Fruit fly (Drosophila melanogaster) whole organism, prepupa: ENCODE results near the gene CG16978.

Source experiments
- Blimp-1 ChIP-seq: fragments of 200-800 bp; sonication (Bioruptor generic); optimal IDR thresholded peaks from 3 replicates; lab custom pipeline; 2017; ENCODE audit warnings: missing biosample characterization, missing genetic modification characterization, mild to moderate bottlenecking, moderate library complexity, missing genetic modification reagents
- CG10631 ChIP-seq: fragments of 200-800 bp; sonication (Bioruptor generic); optimal IDR thresholded peaks from 2 replicates; lab custom pipeline; 2016; ENCODE audit warnings: missing biosample characterization, missing genetic modification characterization
- CG10669 ChIP-seq: fragments of 200-800 bp; sonication (Bioruptor generic); optimal IDR thresholded peaks from 3 replicates; lab custom pipeline; 2018; ENCODE audit warnings: missing biosample characterization, mild to moderate bottlenecking, missing genetic modification characterization, moderate library complexity
- CG11294 ChIP-seq: fragments of 200-800 bp; sonication (Bioruptor generic); IDR thresholded peaks from 2 replicates; pipeline ENCODE4 v1.3.6; 2022; ENCODE audit warnings: missing biosample characterization, missing genetic modification characterization
- CG11762 ChIP-seq: fragments of 200-800 bp; sonication (Bioruptor generic); optimal IDR thresholded peaks from 3 replicates; lab custom pipeline; 2016; ENCODE audit warnings: missing biosample characterization, missing genetic modification characterization; ENCODE audit not compliant: insufficient read depth
- CG11902 ChIP-seq: fragments of 200-800 bp; sonication (Bioruptor generic); optimal IDR thresholded peaks from 3 replicates; lab custom pipeline; 2016; ENCODE audit warnings: missing biosample characterization, missing genetic modification characterization
- CG15336 ChIP-seq: fragments of 200-800 bp; sonication (Bioruptor generic); IDR thresholded peaks from 2 replicates; pipeline ENCODE4 v1.3.6; 2022; ENCODE audit warnings: missing biosample characterization, missing genetic modification characterization
- CG16779 ChIP-seq: fragments of 200-800 bp; sonication (Bioruptor generic); optimal IDR thresholded peaks from 3 replicates; lab custom pipeline; 2017; ENCODE audit warnings: missing biosample characterization, mild to moderate bottlenecking, missing genetic modification characterization
- CG3032 ChIP-seq: fragments of 200-800 bp; optimal IDR thresholded peaks from 2 replicates; lab custom pipeline; 2019; ENCODE audit warnings: missing biosample characterization, mild to moderate bottlenecking, missing genetic modification characterization, moderate library complexity
- CG31627 ChIP-seq: fragments of 200-800 bp; sonication (Bioruptor generic); optimal IDR thresholded peaks from 3 replicates; lab custom pipeline; 2016; ENCODE audit warnings: missing biosample characterization, missing genetic modification characterization
- CG34406 ChIP-seq: fragments of 200-800 bp; sonication (Bioruptor generic); optimal IDR thresholded peaks from 3 replicates; lab custom pipeline; 2016; ENCODE audit warnings: missing biosample characterization, missing genetic modification characterization
- CG3919 ChIP-seq: fragments of 200-800 bp; sonication (Bioruptor generic); optimal IDR thresholded peaks from 3 replicates; lab custom pipeline; 2016; ENCODE audit warnings: missing biosample characterization, missing genetic modification characterization
- CG6276 ChIP-seq: fragments of 200-800 bp; sonication (Bioruptor generic); optimal IDR thresholded peaks from 2 replicates; lab custom pipeline; 2017; ENCODE audit warnings: missing biosample characterization, mild to moderate bottlenecking, missing genetic modification characterization
- CG6808 ChIP-seq: fragments of 200-800 bp; sonication (Bioruptor generic); optimal IDR thresholded peaks from 3 replicates; lab custom pipeline; 2017; ENCODE audit warnings: missing biosample characterization, missing genetic modification characterization, mild to moderate bottlenecking, moderate library complexity, missing genetic modification reagents
- CG6854 ChIP-seq: fragments of 200-800 bp; sonication (Bioruptor generic); optimal IDR thresholded peaks from 2 replicates; lab custom pipeline; 2017; ENCODE audit warnings: missing biosample characterization, mild to moderate bottlenecking, missing genetic modification characterization
- CG7368 ChIP-seq: fragments of 200-800 bp; sonication (Bioruptor generic); optimal IDR thresholded peaks from 3 replicates; lab custom pipeline; 2016; ENCODE audit warnings: missing biosample characterization, missing genetic modification characterization
- CG8319 ChIP-seq: fragments of 200-800 bp; sonication (Bioruptor generic); optimal IDR thresholded peaks from 3 replicates; lab custom pipeline; 2016; ENCODE audit warnings: missing biosample characterization, missing genetic modification characterization
- CG8632 ChIP-seq: fragments of 200-800 bp; sonication (Bioruptor generic); optimal IDR thresholded peaks from 3 replicates; lab custom pipeline; 2016; ENCODE audit warnings: missing biosample characterization, missing genetic modification characterization
- CG9139 ChIP-seq: fragments of 200-800 bp; sonication (Bioruptor generic); optimal IDR thresholded peaks from 3 replicates; lab custom pipeline; 2017; ENCODE audit warnings: missing biosample characterization, mild to moderate bottlenecking, missing genetic modification characterization
- Eip75B ChIP-seq: fragments of 200-800 bp; sonication (Bioruptor generic); optimal IDR thresholded peaks from 3 replicates; lab custom pipeline; 2016; ENCODE audit warnings: missing biosample characterization, missing genetic modification characterization
- Eip78C ChIP-seq: fragments of 200-800 bp; sonication (Bioruptor generic); peaks from one replicate; lab custom pipeline; 2016; ENCODE audit warnings: missing biosample characterization, missing genetic modification characterization
- Eip93F ChIP-seq: fragments of 200-800 bp; sonication (Bioruptor generic); optimal IDR thresholded peaks from 2 replicates; lab custom pipeline; 2016; ENCODE audit warnings: missing biosample characterization, mild to moderate bottlenecking, missing genetic modification characterization
- Ets21C ChIP-seq: fragments of 200-800 bp; sonication (Bioruptor generic); optimal IDR thresholded peaks from 3 replicates; lab custom pipeline; 2016; ENCODE audit warnings: missing biosample characterization, missing genetic modification characterization
- Ets96B ChIP-seq: fragments of 200-800 bp; optimal IDR thresholded peaks from 2 replicates; lab custom pipeline; 2019; ENCODE audit warnings: missing biosample characterization, mild to moderate bottlenecking, missing genetic modification characterization, moderate library complexity
- Gug ChIP-seq: fragments of 200-800 bp; sonication (Bioruptor generic); IDR thresholded peaks from 2 replicates; pipeline ENCODE4 v1.3.6; 2022; ENCODE audit warnings: missing biosample characterization, missing genetic modification characterization
- Hr39 ChIP-seq: fragments of 200-800 bp; sonication (Bioruptor generic); optimal IDR thresholded peaks from 2 replicates; lab custom pipeline; 2016; ENCODE audit warnings: missing biosample characterization, missing genetic modification characterization
- Hr4 ChIP-seq: fragments of 200-800 bp; sonication (Bioruptor generic); optimal IDR thresholded peaks from 3 replicates; lab custom pipeline; 2016; ENCODE audit warnings: missing biosample characterization, missing genetic modification characterization
- Lpt ChIP-seq: fragments of 200-800 bp; sonication (Bioruptor generic); optimal IDR thresholded peaks from 3 replicates; lab custom pipeline; 2016; ENCODE audit warnings: missing biosample characterization, missing genetic modification characterization
- Met ChIP-seq: fragments of 200-800 bp; sonication (Bioruptor generic); optimal IDR thresholded peaks from 3 replicates; lab custom pipeline; 2016; ENCODE audit warnings: missing biosample characterization, missing genetic modification characterization
- OdsH ChIP-seq: fragments of 200-800 bp; sonication (Bioruptor generic); optimal IDR thresholded peaks from 3 replicates; lab custom pipeline; 2016; ENCODE audit warnings: missing biosample characterization, missing genetic modification characterization
- Sox102F ChIP-seq: fragments of 200-800 bp; sonication (Bioruptor generic); optimal IDR thresholded peaks from 2 replicates; lab custom pipeline; 2016; ENCODE audit warnings: missing biosample characterization, mild to moderate bottlenecking, missing genetic modification characterization
- Sox14 ChIP-seq: fragments of 200-800 bp; sonication (Bioruptor generic); optimal IDR thresholded peaks from 3 replicates; lab custom pipeline; 2016; ENCODE audit warnings: missing biosample characterization, missing genetic modification characterization
- Sox15 ChIP-seq: fragments of 200-800 bp; sonication (Bioruptor generic); optimal IDR thresholded peaks from 3 replicates; lab custom pipeline; 2016; ENCODE audit warnings: missing biosample characterization, missing genetic modification characterization
- acj6 ChIP-seq: fragments of 200-800 bp; sonication (Bioruptor generic); optimal IDR thresholded peaks from 3 replicates; lab custom pipeline; 2016; ENCODE audit warnings: missing biosample characterization, missing genetic modification characterization
- cyc ChIP-seq: fragments of 200-800 bp; sonication (Bioruptor generic); optimal IDR thresholded peaks from 3 replicates; lab custom pipeline; 2016; ENCODE audit warnings: missing biosample characterization, missing genetic modification characterization
- dsx ChIP-seq: fragments of 200-800 bp; optimal IDR thresholded peaks from 3 replicates; lab custom pipeline; 2019; ENCODE audit warnings: missing biosample characterization, mild to moderate bottlenecking, missing genetic modification characterization, moderate library complexity; ENCODE audit not compliant: poor library complexity, severe bottlenecking
- eg ChIP-seq: fragments of 200-800 bp; sonication (Bioruptor generic); IDR thresholded peaks from 3 replicates; pipeline ENCODE4 v1.3.6; 2022; ENCODE audit warnings: missing biosample characterization, missing genetic modification characterization
- esn ChIP-seq: fragments of 200-800 bp; sonication (Bioruptor generic); optimal IDR thresholded peaks from 2 replicates; lab custom pipeline; 2016; ENCODE audit warnings: missing biosample characterization, mild to moderate bottlenecking, missing genetic modification characterization, moderate library complexity
- fd59A ChIP-seq: fragments of 200-800 bp; sonication (Bioruptor generic); optimal IDR thresholded peaks from 2 replicates; lab custom pipeline; 2017; ENCODE audit warnings: missing biosample characterization, mild to moderate bottlenecking, missing genetic modification characterization, missing genetic modification reagents
- fkh ChIP-seq: fragments of 200-800 bp; sonication (Bioruptor generic); optimal IDR thresholded peaks from 3 replicates; lab custom pipeline; 2017; ENCODE audit warnings: missing biosample characterization, mild to moderate bottlenecking, missing genetic modification characterization, moderate library complexity
- lz ChIP-seq: fragments of 200-800 bp; sonication (Bioruptor generic); optimal IDR thresholded peaks from 3 replicates; lab custom pipeline; 2016; ENCODE audit warnings: missing biosample characterization, missing genetic modification characterization
- net ChIP-seq: fragments of 200-800 bp; sonication (Bioruptor generic); optimal IDR thresholded peaks from 3 replicates; lab custom pipeline; 2016; ENCODE audit warnings: missing biosample characterization, missing genetic modification characterization
- pdm3 ChIP-seq: fragments of 200-800 bp; sonication (Bioruptor generic); optimal IDR thresholded peaks from 3 replicates; lab custom pipeline; 2016; ENCODE audit warnings: missing biosample characterization, missing genetic modification characterization
- salr ChIP-seq, 2 experiments: fragments of 200-800 bp; sonication (Bioruptor generic); optimal IDR thresholded peaks; 3 replicates each; lab custom pipeline; 2016 to 2018; ENCODE audit warnings: missing biosample characterization in 2 of 2, missing genetic modification characterization in 2 of 2, mild to moderate bottlenecking in 1 of 2
- spab ChIP-seq: fragments of 200-800 bp; sonication (Bioruptor generic); optimal IDR thresholded peaks from 2 replicates; lab custom pipeline; 2017; ENCODE audit warnings: missing biosample characterization, mild to moderate bottlenecking, missing genetic modification characterization, missing genetic modification reagents
- ss ChIP-seq, 2 experiments: fragments of 200-800 bp; sonication (Bioruptor generic); optimal IDR thresholded peaks; 2 replicates in 1 of 2; 3 replicates in 1 of 2; lab custom pipeline; 2017 to 2018; ENCODE audit warnings: mild to moderate bottlenecking in 2 of 2, missing biosample characterization in 2 of 2, missing genetic modification characterization in 2 of 2, moderate library complexity in 1 of 2
- topi ChIP-seq: fragments of 200-800 bp; sonication (Bioruptor generic); optimal IDR thresholded peaks from 3 replicates; lab custom pipeline; 2016; ENCODE audit warnings: missing biosample characterization, missing genetic modification characterization
- vri ChIP-seq: fragments of 200-800 bp; sonication (Bioruptor generic); optimal IDR thresholded peaks from 3 replicates; lab custom pipeline; 2016; ENCODE audit warnings: missing biosample characterization, mild to moderate bottlenecking, missing genetic modification characterization

CG16978 gene

dm6 chr2L:13154313-13154712 lies 10.9 kb upstream of the CG16978 start:
- TF ChIP-seq CG8632 (no peak), CG16779 (tag; lab: Kevin White, UChicago) (no peak), Sox15 (GFP tag; lab: Kevin White, UChicago) (no peak), dsx (no peak), ss (GFP tag; optimal IDR thresholded peaks at IDR 0.05; lab: Kevin White, UChicago) (peak in 1 of 2 experiments; percentile 59), Hr39 (GFP tag; lab: Kevin White, UChicago) (no peak), net (GFP tag; lab: Kevin White, UChicago) (no peak), Eip75B (GFP tag; lab: Kevin White, UChicago) (peak; percentile 42), CG34406 (GFP tag; lab: Kevin White, UChicago) (no peak)

dm6 chr2L:13146254-13146653 lies 2.8 kb upstream of the CG16978 start:
- TF ChIP-seq Sox15 (GFP tag; lab: Kevin White, UChicago), result no peak
- peak; percentile 6 for TF ChIP-seq net (GFP tag; lab: Kevin White, UChicago)
- TF ChIP-seq OdsH, result peak; percentile 26
- peak; percentile 44 to 71 for TF ChIP-seq ss (GFP tag; optimal IDR thresholded peaks at IDR 0.05; lab: Kevin White, UChicago)
- TF ChIP-seq Hr4 (GFP tag; lab: Kevin White, UChicago), result no peak
- TF ChIP-seq CG3919 (GFP tag; lab: Kevin White, UChicago), result peak; percentile 43
- peak; percentile 18 for TF ChIP-seq Met (GFP tag; lab: Kevin White, UChicago)
- no peak for TF ChIP-seq CG6854 (GFP tag; lab: Kevin White, UChicago)
- no peak for TF ChIP-seq Hr39 (GFP tag; lab: Kevin White, UChicago)
- TF ChIP-seq CG7368 (GFP tag; lab: Kevin White, UChicago), result peak; percentile 35
- TF ChIP-seq CG15336 (GFP tag; lab: Robert Waterston, UW), result no peak
- TF ChIP-seq Eip75B (GFP tag; lab: Kevin White, UChicago), result no peak
- TF ChIP-seq Gug (GFP tag; lab: Robert Waterston, UW), result no peak
- peak; percentile 15 for TF ChIP-seq Blimp-1 (GFP tag; lab: Kevin White, UChicago)
- TF ChIP-seq vri, result no peak
- no peak for TF ChIP-seq lz (GFP tag; lab: Kevin White, UChicago)
- TF ChIP-seq acj6 (GFP tag; lab: Kevin White, UChicago), result peak; percentile 56
- no peak for TF ChIP-seq Ets21C (GFP tag; lab: Kevin White, UChicago)
- TF ChIP-seq CG10669 (GFP tag; lab: Kevin White, UChicago), result peak; percentile 69
- TF ChIP-seq CG16779 (tag; lab: Kevin White, UChicago), result peak; percentile 16
- TF ChIP-seq dsx, result peak; percentile 80
- TF ChIP-seq CG3032 (tag; lab: Kevin White, UChicago), result peak; percentile 85
- no peak for TF ChIP-seq pdm3 (GFP tag; lab: Kevin White, UChicago)
- TF ChIP-seq fkh (GFP tag; lab: Kevin White, UChicago), result no peak
- TF ChIP-seq Eip93F, result no peak
- no peak for TF ChIP-seq CG8319
- peak; percentile 48 for TF ChIP-seq Eip78C (GFP tag; lab: Kevin White, UChicago)
- peak; percentile 56 for TF ChIP-seq fd59A (GFP tag; lab: Kevin White, UChicago)
- no peak; the same call in 1 of the 2 replicates for TF ChIP-seq CG11294
- TF ChIP-seq topi, result peak; percentile 27
- TF ChIP-seq Sox14 (GFP tag; lab: Kevin White, UChicago), result peak; percentile 16
- peak; percentile 71 for TF ChIP-seq spab (GFP tag; lab: Kevin White, UChicago)
- peak; percentile 7 for TF ChIP-seq Sox102F (GFP tag; lab: Kevin White, UChicago)
- TF ChIP-seq cyc (GFP tag; lab: Kevin White, UChicago), result peak; percentile 9
- TF ChIP-seq salr (GFP tag; optimal IDR thresholded peaks at IDR 0.05; lab: Kevin White, UChicago), result peak in 1 of 2 experiments; percentile 24
- TF ChIP-seq esn (GFP tag; lab: Kevin White, UChicago), result peak; percentile 42
- TF ChIP-seq CG6276, result peak; percentile 24
- TF ChIP-seq CG11902, result peak; percentile 4
- no peak for TF ChIP-seq Lpt (GFP tag; lab: Kevin White, UChicago)
- no peak for TF ChIP-seq CG31627 (GFP tag; lab: Kevin White, UChicago)
- TF ChIP-seq CG10631, result peak; percentile 78
- TF ChIP-seq CG6808, result peak; percentile 70
- peak; percentile 59 for TF ChIP-seq CG9139 (GFP tag; lab: Kevin White, UChicago)
- peak; percentile 24 for TF ChIP-seq CG11762
- 0 out of 3 replicates have a peak, but pooled peaks have one; percentile 5 for TF ChIP-seq eg (GFP tag; lab: Robert Waterston, UW)
- TF ChIP-seq Ets96B, result peak; percentile 83
